Worm (Caenorhabditis elegans) whole organism, early embryonic: Measurements from ENCODE around the gene T24E12.13.

Source experiments
- F13C5.2 ChIP-seq: sonication (generic microtip); optimal IDR thresholded peaks from 2 replicates; lab custom pipeline; 2017; ENCODE audit warnings: mild to moderate bottlenecking, missing genetic modification characterization, inconsistent platforms, missing compliant biosample characterization
- aly-1 ChIP-seq: sonication (generic microtip); optimal IDR thresholded peaks from 2 replicates; lab custom pipeline; 2016; ENCODE audit warnings: missing genetic modification characterization, missing compliant biosample characterization
- ceh-36 ChIP-seq: sonication (generic microtip); optimal IDR thresholded peaks from 2 replicates; lab custom pipeline; 2016; ENCODE audit warnings: missing genetic modification characterization, inconsistent platforms, missing compliant biosample characterization
- ets-7 ChIP-seq: sonication (generic microtip); optimal IDR thresholded peaks from 2 replicates; lab custom pipeline; 2016; ENCODE audit warnings: missing genotype, missing genetic modification characterization, missing compliant biosample characterization
- flt-1 ChIP-seq: fragments of 200-800 bp; sonication (Bioruptor generic); IDR thresholded peaks from 2 replicates; pipeline ENCODE4 v1.3.6; 2022; ENCODE audit warnings: missing genetic modification characterization, missing compliant biosample characterization
- hmbx-1 ChIP-seq: sonication (generic microtip); optimal IDR thresholded peaks from 2 replicates; lab custom pipeline; 2016; ENCODE audit warnings: mild to moderate bottlenecking, missing genetic modification characterization, missing compliant biosample characterization
- tbx-11 ChIP-seq: fragments of 200-800 bp; sonication (Bioruptor generic); IDR thresholded peaks from 2 replicates; pipeline ENCODE4 v1.3.6; 2022; ENCODE audit warnings: missing genetic modification characterization, missing compliant biosample characterization
- tbx-37 ChIP-seq: fragments of 200-800 bp; sonication (Bioruptor generic); conservative IDR thresholded peaks from 2 replicates; pipeline ENCODE4 v1.3.6; 2022; ENCODE audit warnings: missing genetic modification reagents, missing genetic modification characterization, missing compliant biosample characterization

DNA sequence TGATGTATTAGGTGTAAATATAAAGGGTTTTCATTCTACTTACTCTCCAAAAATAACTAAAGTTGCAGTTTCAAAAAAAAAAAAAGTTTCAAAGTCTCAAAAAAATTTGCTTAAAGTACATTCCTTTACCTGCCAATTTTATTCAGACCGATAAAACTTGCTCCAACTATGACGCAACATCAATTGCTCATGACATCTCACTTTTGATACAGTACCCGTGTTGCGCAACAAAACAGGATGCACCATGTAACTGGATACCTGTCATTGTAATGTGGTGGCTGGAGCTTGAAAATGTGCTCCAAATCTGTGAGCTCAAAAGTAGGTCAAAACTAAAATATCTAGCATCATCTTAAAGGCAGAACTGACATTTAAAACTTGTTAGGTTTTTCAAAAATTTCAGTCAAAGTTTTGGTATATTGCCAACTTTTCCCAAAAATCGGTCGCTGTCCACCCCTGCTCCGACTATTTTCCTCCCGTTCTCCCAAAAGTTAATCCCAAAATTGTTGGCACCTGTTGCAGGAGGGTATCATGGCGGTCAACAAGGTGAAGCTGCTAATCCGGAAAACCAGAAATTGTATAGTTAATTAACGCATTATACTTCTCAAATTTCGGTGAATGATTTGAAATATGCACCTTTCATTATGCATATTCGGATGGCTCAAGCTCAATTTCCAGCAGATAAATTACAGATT, 4.8 kb upstream of the T24E12.13 start, which contains the start of gene T24E12.2:
- TF ChIP-seq ceh-36 (tag; lab: Kevin White, UChicago) (no peak), flt-1 (no peak), hmbx-1 (tag; lab: Kevin White, UChicago) (no peak), tbx-11 (GFP tag; lab: Robert Waterston, UW) (no peak), aly-1 (tag; lab: Kevin White, UChicago) (no peak), F13C5.2 (tag; lab: Kevin White, UChicago) (no peak), tbx-37 (GFP tag; lab: Robert Waterston, UW) (no peak), ets-7 (tag; lab: Kevin White, UChicago) (no peak)
